Worm (Caenorhabditis elegans) whole organism, late embryonic: Measurements from ENCODE around the gene oatr-1.

Source experiments
- C08G9.2 ChIP-seq: sonication (generic microtip); optimal IDR thresholded peaks from 2 replicates; lab custom pipeline; 2016; ENCODE audit warnings: mild to moderate bottlenecking, missing genetic modification characterization, moderate library complexity, missing compliant biosample characterization
- K02D7.2 ChIP-seq: sonication (generic microtip); optimal IDR thresholded peaks from 2 replicates; lab custom pipeline; 2017; ENCODE audit warnings: mild to moderate bottlenecking, missing genetic modification characterization, missing compliant biosample characterization
- K09A11.1 ChIP-seq: sonication (generic microtip); optimal IDR thresholded peaks from 2 replicates; lab custom pipeline; 2017; ENCODE audit warnings: antibody characterized with exemption, mild to moderate bottlenecking, missing genetic modification characterization, missing compliant biosample characterization; ENCODE audit not compliant: insufficient read depth
- Y22D7AL.16 ChIP-seq: sonication (generic microtip); optimal IDR thresholded peaks from 2 replicates; lab custom pipeline; 2016; ENCODE audit warnings: missing genetic modification characterization, missing compliant biosample characterization
- ama-1 ChIP-seq: fragments of 150-350 bp; optimal IDR thresholded peaks from 2 replicates; lab custom pipeline; 2014
- ceh-14 ChIP-seq: sonication (generic microtip); optimal IDR thresholded peaks from 2 replicates; lab custom pipeline; 2016; ENCODE audit warnings: missing genotype, missing genetic modification characterization, missing compliant biosample characterization
- ceh-18 ChIP-seq: sonication (generic microtip); optimal IDR thresholded peaks from 2 replicates; lab custom pipeline; 2016; ENCODE audit warnings: missing genetic modification characterization, missing compliant biosample characterization
- ceh-19 ChIP-seq: fragments of 200-800 bp; sonication (Bioruptor generic); optimal IDR thresholded peaks from 2 replicates; lab custom pipeline; 2018; ENCODE audit warnings: mild to moderate bottlenecking, missing genetic modification characterization, missing compliant biosample characterization
- ceh-2 ChIP-seq: sonication (generic microtip); optimal IDR thresholded peaks from 2 replicates; lab custom pipeline; 2016; ENCODE audit warnings: missing genotype, missing genetic modification characterization, missing compliant biosample characterization
- ceh-22 ChIP-seq: sonication (generic microtip); optimal IDR thresholded peaks from 2 replicates; lab custom pipeline; 2017; ENCODE audit warnings: missing biosample characterization, missing genetic modification characterization
- ceh-24 ChIP-seq: sonication (generic microtip); optimal IDR thresholded peaks from 2 replicates; lab custom pipeline; 2016; ENCODE audit warnings: mild to moderate bottlenecking, missing genetic modification characterization, missing compliant biosample characterization
- ceh-31 ChIP-seq: sonication (generic microtip); optimal IDR thresholded peaks from 2 replicates; lab custom pipeline; 2016; ENCODE audit warnings: missing genetic modification characterization, missing compliant biosample characterization
- ceh-48 ChIP-seq: sonication (generic microtip); optimal IDR thresholded peaks from 2 replicates; lab custom pipeline; 2016; ENCODE audit warnings: missing genetic modification characterization, inconsistent platforms, missing compliant biosample characterization
- dmd-4 ChIP-seq: sonication (generic microtip); optimal IDR thresholded peaks from 2 replicates; lab custom pipeline; 2016; ENCODE audit warnings: borderline replicate concordance, missing genetic modification characterization, missing compliant biosample characterization
- elt-2 ChIP-seq: sonication (generic microtip); optimal IDR thresholded peaks from 2 replicates; lab custom pipeline; 2016; ENCODE audit warnings: missing genetic modification reagents, missing genetic modification characterization, missing compliant biosample characterization
- eyg-1 ChIP-seq: sonication (generic microtip); optimal IDR thresholded peaks from 2 replicates; lab custom pipeline; 2016; ENCODE audit warnings: missing genotype, missing genetic modification characterization, missing compliant biosample characterization
- fax-1 ChIP-seq: sonication (generic microtip); optimal IDR thresholded peaks from 2 replicates; lab custom pipeline; 2016; ENCODE audit warnings: missing genotype, missing genetic modification characterization, missing compliant biosample characterization
- fkh-10 ChIP-seq: fragments of 150-350 bp; optimal IDR thresholded peaks from 2 replicates; lab custom pipeline; 2014; ENCODE audit warnings: missing biosample characterization, missing genetic modification reagents, missing genetic modification characterization
- fkh-6 ChIP-seq: sonication (generic microtip); optimal IDR thresholded peaks from 2 replicates; lab custom pipeline; 2016; ENCODE audit warnings: missing genetic modification characterization, missing compliant biosample characterization
- lim-6 ChIP-seq: sonication (generic microtip); optimal IDR thresholded peaks from 2 replicates; lab custom pipeline; 2016; ENCODE audit warnings: missing genetic modification characterization, missing compliant biosample characterization
- lin-11 ChIP-seq: fragments of 200-800 bp; sonication (Bioruptor generic); optimal IDR thresholded peaks from 2 replicates; lab custom pipeline; 2018; ENCODE audit warnings: mild to moderate bottlenecking, missing genetic modification characterization, missing compliant biosample characterization
- mec-3 ChIP-seq: sonication (generic microtip); optimal IDR thresholded peaks from 2 replicates; lab custom pipeline; 2016; ENCODE audit warnings: borderline replicate concordance, missing genetic modification characterization, missing compliant biosample characterization
- nhr-11 ChIP-seq: fragments of 150-350 bp; optimal IDR thresholded peaks from 2 replicates; lab custom pipeline; 2014; ENCODE audit warnings: missing biosample characterization, missing genetic modification characterization
- nhr-232 ChIP-seq: sonication (generic microtip); optimal IDR thresholded peaks from 2 replicates; lab custom pipeline; 2016; ENCODE audit warnings: missing genetic modification characterization, missing compliant biosample characterization
- npax-4 ChIP-seq: sonication (generic microtip); optimal IDR thresholded peaks from 2 replicates; lab custom pipeline; 2016; ENCODE audit warnings: missing genetic modification characterization, missing compliant biosample characterization
- odd-2 ChIP-seq: sonication (generic microtip); optimal IDR thresholded peaks from 2 replicates; lab custom pipeline; 2017; ENCODE audit warnings: antibody characterized with exemption, mild to moderate bottlenecking, missing genetic modification characterization, missing compliant biosample characterization
- pax-1 ChIP-seq: fragments of 150-350 bp; optimal IDR thresholded peaks from 2 replicates; lab custom pipeline; 2014; ENCODE audit warnings: missing biosample characterization, missing genetic modification characterization
- pha-2 ChIP-seq: sonication (generic microtip); optimal IDR thresholded peaks from 2 replicates; lab custom pipeline; 2017; ENCODE audit warnings: mild to moderate bottlenecking, missing genetic modification characterization, missing compliant biosample characterization
- pqm-1 ChIP-seq: sonication (generic microtip); optimal IDR thresholded peaks from 2 replicates; lab custom pipeline; 2016; ENCODE audit warnings: missing genetic modification characterization, missing compliant biosample characterization
- ref-2 ChIP-seq: sonication (generic microtip); optimal IDR thresholded peaks from 2 replicates; lab custom pipeline; 2016; ENCODE audit warnings: missing genetic modification characterization, missing compliant biosample characterization
- sox-2 ChIP-seq: fragments of 200-800 bp; sonication (Bioruptor generic); IDR thresholded peaks from 2 replicates; pipeline ENCODE4 v1.3.6; 2022; ENCODE audit warnings: missing genetic modification reagents, missing genetic modification characterization, missing compliant biosample characterization
- sox-4 ChIP-seq: sonication (generic microtip); optimal IDR thresholded peaks from 2 replicates; lab custom pipeline; 2017; ENCODE audit warnings: mild to moderate bottlenecking, missing genetic modification characterization, inconsistent platforms, missing compliant biosample characterization
- syd-9 ChIP-seq: sonication (generic microtip); optimal IDR thresholded peaks from 2 replicates; lab custom pipeline; 2016; ENCODE audit warnings: mild to moderate bottlenecking, missing genetic modification characterization, moderate library complexity, missing compliant biosample characterization
- tbx-2 ChIP-seq: sonication (generic microtip); optimal IDR thresholded peaks from 2 replicates; lab custom pipeline; 2016; ENCODE audit warnings: missing genetic modification characterization, missing compliant biosample characterization
- tbx-7 ChIP-seq: sonication (generic microtip); optimal IDR thresholded peaks from 2 replicates; lab custom pipeline; 2016; ENCODE audit warnings: missing genotype, missing genetic modification characterization, missing compliant biosample characterization
- unc-86 ChIP-seq: sonication (generic microtip); optimal IDR thresholded peaks from 2 replicates; lab custom pipeline; 2016; ENCODE audit warnings: missing genetic modification characterization, missing compliant biosample characterization
- ztf-16 ChIP-seq: sonication (generic microtip); optimal IDR thresholded peaks from 2 replicates; lab custom pipeline; 2017; ENCODE audit warnings: missing genetic modification characterization, missing compliant biosample characterization

Gene oatr-1

DNA sequence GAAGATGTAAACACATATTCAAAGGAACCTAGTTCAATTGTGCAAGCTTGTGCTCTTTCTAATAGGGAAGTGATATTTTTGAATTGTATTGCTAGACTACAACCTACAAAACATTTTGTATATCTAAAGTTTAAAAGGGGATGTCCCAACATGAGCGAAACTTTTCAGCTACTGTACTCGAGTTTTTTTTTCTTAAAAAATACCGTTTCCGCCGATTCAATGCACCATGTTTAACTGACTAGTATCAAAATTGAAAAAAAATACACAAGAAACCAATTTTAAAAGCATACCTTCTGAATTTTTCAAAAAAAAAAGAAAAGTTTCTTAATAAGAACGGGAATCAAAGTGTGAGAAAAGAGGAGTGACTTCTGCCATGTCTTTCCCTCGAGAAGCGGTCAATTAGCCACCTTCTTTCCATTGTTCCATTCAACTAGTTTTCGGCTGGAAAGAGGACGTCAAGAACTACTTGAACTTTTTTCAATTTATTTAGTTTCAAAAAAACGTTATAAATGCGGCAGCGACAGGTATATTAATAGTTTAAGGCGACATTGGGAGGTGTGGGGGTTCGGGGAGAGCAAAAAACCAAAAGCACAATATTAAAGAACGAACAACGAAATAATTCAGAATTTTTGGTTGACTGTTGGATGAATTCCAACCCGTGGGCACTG, 19.5 kb upstream of the oatr-1 start, which contains the start of gene nas-4:
nas-4 (minus strand) TSS at position 351 of the 668 bp plus-strand sequence.
- TF ChIP-seq ceh-24 (no peak), K09A11.1 (tag; lab: Kevin White, UChicago) (no peak), ceh-22 (no peak), fkh-10 (GFP tag; lab: Kevin White, UChicago) (no peak), ama-1 (lab: Kevin White, UChicago) (no peak), eyg-1 (tag; lab: Kevin White, UChicago) (no peak), ztf-16 (tag; lab: Kevin White, UChicago) (no peak), ceh-14 (no peak), elt-2 (tag; lab: Kevin White, UChicago) (no peak), C08G9.2 (tag; lab: Kevin White, UChicago) (no peak), lim-6 (tag; lab: Kevin White, UChicago) (no peak), nhr-232 (no peak)

DNA sequence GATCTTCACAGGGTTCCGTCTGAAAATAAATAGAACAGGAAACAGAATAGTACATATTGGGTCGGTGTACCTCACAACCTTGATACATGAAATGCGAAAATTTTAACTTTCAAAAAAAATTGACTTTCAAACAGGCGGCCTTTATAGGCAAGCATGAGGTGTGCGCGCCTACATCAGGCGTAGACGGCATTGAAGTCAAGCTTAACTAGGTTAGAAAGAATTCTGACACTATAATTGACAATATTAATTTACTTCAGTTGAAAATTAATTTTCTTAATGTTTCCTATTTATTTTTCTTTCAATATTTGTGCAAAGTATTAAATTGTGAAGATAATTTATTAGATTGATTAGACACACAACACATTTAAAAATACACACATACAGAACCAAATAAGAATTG, 15.9 kb upstream of the oatr-1 start, which contains the start of gene C05D11.5:
C05D11.5 (minus strand) TSS at position 101 of the 400 bp plus-strand sequence.
- TF ChIP-seq ceh-24, result no peak
- TF ChIP-seq ceh-19 (GFP tag; lab: Kevin White, UChicago), result no peak
- no peak for TF ChIP-seq syd-9 (tag; lab: Kevin White, UChicago)
- no peak for TF ChIP-seq ceh-31 (tag; lab: Kevin White, UChicago)
- TF ChIP-seq ceh-2 (tag; lab: Kevin White, UChicago), result no peak
- no peak for TF ChIP-seq ama-1 (lab: Kevin White, UChicago)
- no peak for TF ChIP-seq mec-3
- TF ChIP-seq tbx-2 (tag; lab: Kevin White, UChicago), result no peak
- TF ChIP-seq sox-4 (tag; lab: Kevin White, UChicago), result no peak
- no peak for TF ChIP-seq fkh-10 (GFP tag; lab: Kevin White, UChicago)
- no peak for TF ChIP-seq ceh-48 (tag; lab: Kevin White, UChicago)
- no peak for TF ChIP-seq pha-2
- TF ChIP-seq ceh-14, result no peak
- TF ChIP-seq lin-11, result no peak
- TF ChIP-seq nhr-11 (tag; lab: Kevin White, UChicago), result no peak
- no peak for TF ChIP-seq tbx-7 (tag; lab: Kevin White, UChicago)
- TF ChIP-seq odd-2 (tag; lab: Kevin White, UChicago), result no peak
- TF ChIP-seq dmd-4 (tag; lab: Kevin White, UChicago), result no peak
- TF ChIP-seq Y22D7AL.16 (tag; lab: Kevin White, UChicago), result no peak
- no peak for TF ChIP-seq K02D7.2 (tag; lab: Kevin White, UChicago)

DNA sequence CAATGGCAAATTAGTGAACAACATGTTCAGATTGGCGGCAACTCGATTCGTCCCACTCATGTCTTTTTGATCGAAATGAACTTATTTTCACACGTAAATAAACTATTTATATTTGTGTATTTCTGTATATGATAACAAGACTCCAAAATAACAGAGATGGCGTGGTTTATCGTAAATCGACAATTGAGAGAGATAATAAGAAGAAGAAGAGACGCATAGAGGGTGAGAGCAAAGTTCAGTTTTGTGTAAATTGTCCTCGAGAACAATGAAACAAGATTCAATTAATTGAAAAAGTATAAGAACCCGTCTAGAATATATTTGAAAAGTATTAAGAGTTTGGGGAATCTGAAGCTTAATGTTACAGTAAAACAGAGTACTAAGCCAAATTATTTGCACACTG, 15.4 kb upstream of the oatr-1 start:
- TF ChIP-seq fkh-6 (tag; lab: Kevin White, UChicago), result no peak
- TF ChIP-seq elt-2 (tag; lab: Kevin White, UChicago), result no peak
- TF ChIP-seq Y22D7AL.16 (tag; lab: Kevin White, UChicago), result no peak
- TF ChIP-seq ref-2 (tag; lab: Kevin White, UChicago), result no peak
- no peak for TF ChIP-seq pax-1 (tag; lab: Kevin White, UChicago)
- no peak for TF ChIP-seq eyg-1 (tag; lab: Kevin White, UChicago)
- no peak for TF ChIP-seq pqm-1 (tag; lab: Kevin White, UChicago)
- TF ChIP-seq sox-2, result no peak
- TF ChIP-seq ztf-16 (tag; lab: Kevin White, UChicago), result no peak
- TF ChIP-seq fax-1 (tag; lab: Kevin White, UChicago), result no peak
- TF ChIP-seq ceh-24, result no peak
- TF ChIP-seq unc-86 (tag; lab: Kevin White, UChicago), result no peak
- no peak for TF ChIP-seq tbx-7 (tag; lab: Kevin White, UChicago)
- TF ChIP-seq ceh-18, result no peak
- TF ChIP-seq npax-4 (tag; lab: Kevin White, UChicago), result no peak
- TF ChIP-seq tbx-2 (tag; lab: Kevin White, UChicago), result no peak
